Worm (Caenorhabditis elegans): Measurements from ENCODE around the gene ZK688.7.

ZK688.7 gene

ce11 chrIII:7911621-7912020 is at the start of gene ZK688.7:
ZK688.7 (minus strand) TSS chrIII:7911634.
- no peak for TF ChIP-seq tbx-2 (tag; optimal IDR thresholded peaks at IDR 0.05)
- no peak for TF ChIP-seq alr-1 (tag; optimal IDR thresholded peaks at IDR 0.05; ENCODE audit: borderline replicate concordance)
- TF ChIP-seq nhr-76 (tag; optimal IDR thresholded peaks at IDR 0.05) = no peak
- TF ChIP-seq ceh-90 (tag; optimal IDR thresholded peaks at IDR 0.05) = no peak
- no peak for TF ChIP-seq ceh-63 (GFP tag; optimal IDR thresholded peaks at IDR 0.05)
- no peak for TF ChIP-seq lin-13 (GFP tag; optimal IDR thresholded peaks at IDR 0.05)
- TF ChIP-seq nhr-84 (tag; optimal IDR thresholded peaks at IDR 0.05) = no peak
- no peak for TF ChIP-seq hlh-17 (GFP tag; optimal IDR thresholded peaks at IDR 0.05; ENCODE audit: borderline replicate concordance)
- no peak for TF ChIP-seq nhr-237 (tag; optimal IDR thresholded peaks at IDR 0.05)
- TF ChIP-seq mef-2 (tag; optimal IDR thresholded peaks at IDR 0.05) = no peak
- TF ChIP-seq nhr-85 (tag) = peak; percentile 66
- no peak for TF ChIP-seq zag-1 (tag; optimal IDR thresholded peaks at IDR 0.05)
- no peak for TF ChIP-seq lin-15B (tag; optimal IDR thresholded peaks at IDR 0.05)
- TF ChIP-seq nhr-90 (tag; optimal IDR thresholded peaks at IDR 0.05; ENCODE audit: poor library complexity) = peak; percentile 11
- TF ChIP-seq fkh-8 (tag; optimal IDR thresholded peaks at IDR 0.05) = no peak
- TF ChIP-seq dpl-1 (GFP tag; optimal IDR thresholded peaks at IDR 0.05) = peak; percentile 8 to 34 (median 33)
- TF ChIP-seq unc-98 (GFP tag; IDR thresholded peaks at IDR 0.05) = no peak
- TF ChIP-seq efl-1 (optimal IDR thresholded peaks at IDR 0.05) = peak; percentile 1 to 30
- TF ChIP-seq efl-1 (GFP tag; optimal IDR thresholded peaks at IDR 0.05 in 1 of 2) = peak; percentile 19 to 71
- no peak for TF ChIP-seq irx-1 (tag; optimal IDR thresholded peaks at IDR 0.05)
- TF ChIP-seq snpc-4 (tag; optimal IDR thresholded peaks at IDR 0.05) = no peak
- no peak for TF ChIP-seq ama-1 (optimal IDR thresholded peaks at IDR 0.05)
- TF ChIP-seq ets-5 (GFP tag; IDR thresholded peaks at IDR 0.05) = no peak
- peak; percentile 70 for TF ChIP-seq snu-23 (GFP tag; optimal IDR thresholded peaks at IDR 0.05)
- no peak for TF ChIP-seq pag-3 (tag; optimal IDR thresholded peaks at IDR 0.05; ENCODE audit: borderline replicate concordance, insufficient read depth)
- no peak for TF ChIP-seq fkh-10 (GFP tag; optimal IDR thresholded peaks at IDR 0.05)
- peak; percentile 57 for TF ChIP-seq nhr-20 (tag; optimal IDR thresholded peaks at IDR 0.05)
- TF ChIP-seq tlp-1 (tag; optimal IDR thresholded peaks at IDR 0.05) = no peak
- no peak for TF ChIP-seq unc-62 (GFP tag; optimal IDR thresholded peaks at IDR 0.05)
- no peak for TF ChIP-seq hpl-2 (GFP tag; optimal IDR thresholded peaks at IDR 0.05)
- no peak for TF ChIP-seq isw-1 (GFP tag; IDR thresholded peaks at IDR 0.05)
- no peak for TF ChIP-seq xbp-1 (tag; optimal IDR thresholded peaks at IDR 0.05)
- peak in 1 of 6 experiments; percentile 63 for TF ChIP-seq elt-3 (tag; optimal IDR thresholded peaks at IDR 0.05)
- no peak for TF ChIP-seq C16A3.4 (tag; optimal IDR thresholded peaks at IDR 0.05)
- no peak for TF ChIP-seq dsc-1 (tag; optimal IDR thresholded peaks at IDR 0.05)
- no peak for TF ChIP-seq nhr-47 (tag; optimal IDR thresholded peaks at IDR 0.05)
- no peak for TF ChIP-seq egl-13 (tag; optimal IDR thresholded peaks at IDR 0.05)
- no peak for TF ChIP-seq hlh-4 (tag; optimal IDR thresholded peaks at IDR 0.05)
- TF ChIP-seq nhr-28 (tag; optimal IDR thresholded peaks at IDR 0.05) = no peak
- no peak for TF ChIP-seq nhr-19 (GFP tag; conservative IDR thresholded peaks at IDR 0.05)
- no peak for TF ChIP-seq lin-39 (tag; optimal IDR thresholded peaks at IDR 0.05)
- TF ChIP-seq swsn-7 (tag; optimal IDR thresholded peaks at IDR 0.05) = no peak
- peak; percentile 37 for TF ChIP-seq blmp-1 (tag; optimal IDR thresholded peaks at IDR 0.05)
- peak in 1 of 2 experiments; percentile 68 for TF ChIP-seq lin-35 (GFP tag; optimal IDR thresholded peaks at IDR 0.05)
- TF ChIP-seq pax-3 (tag; optimal IDR thresholded peaks at IDR 0.05) = no peak
- TF ChIP-seq unc-130 (tag; optimal IDR thresholded peaks at IDR 0.05) = no peak
- TF ChIP-seq lin-14 (GFP tag; optimal IDR thresholded peaks at IDR 0.05) = peak; percentile 81
- no peak for TF ChIP-seq lir-3 (tag; optimal IDR thresholded peaks at IDR 0.05; ENCODE audit: poor library complexity)
- peak in 1 of 2 experiments; percentile 15 for TF ChIP-seq mdl-1 (tag; optimal IDR thresholded peaks at IDR 0.05)
- no peak for TF ChIP-seq rnt-1 (tag; optimal IDR thresholded peaks at IDR 0.05)
- peak; percentile 51 for TF ChIP-seq mep-1 (tag; optimal IDR thresholded peaks at IDR 0.05)
- TF ChIP-seq nhr-11 (tag; optimal IDR thresholded peaks at IDR 0.05) = no peak
- TF ChIP-seq skn-1 (tag; optimal IDR thresholded peaks at IDR 0.05) = no peak
- TF ChIP-seq ztf-11 (tag; optimal IDR thresholded peaks at IDR 0.05) = no peak
